Worm (Caenorhabditis elegans) whole organism, L4/young adult: ENCODE measurements around the gene rib-2.

Source experiments
- W03F9.2 ChIP-seq: fragments of 150-350 bp; optimal IDR thresholded peaks from 2 replicates; lab custom pipeline; 2014; ENCODE audit warnings: missing biosample characterization, missing genetic modification characterization
- him-1 ChIP-seq: sonication (generic microtip); optimal IDR thresholded peaks from 2 replicates; lab custom pipeline; 2016; ENCODE audit warnings: missing genotype, missing genetic modification reagents, missing genetic modification characterization, missing compliant biosample characterization

ce11 chrIII:10791233-10791632 lies 48.6 kb downstream of the rib-2 start:
- TF ChIP-seq him-1 (tag; lab: Kevin White, UChicago): no peak
- TF ChIP-seq W03F9.2 (tag; lab: Kevin White, UChicago): no peak
